Fruit fly (Drosophila melanogaster) whole organism, wandering third instar larva: ENCODE results near the gene CG14803.

ENCODE experiments used
- Dfd ChIP-seq: fragments of >200 bp; optimal IDR thresholded peaks from 2 replicates; lab custom pipeline; 2017; ENCODE audit warnings: missing biosample characterization, missing genetic modification characterization
- Hr78 ChIP-seq: fragments of >200 bp; optimal IDR thresholded peaks from 2 replicates; lab custom pipeline; 2017; ENCODE audit warnings: missing biosample characterization, missing genetic modification characterization
- br ChIP-seq: fragments of 200-800 bp; sonication (Bioruptor generic); optimal IDR thresholded peaks from 2 replicates; lab custom pipeline; 2016; ENCODE audit warnings: missing biosample characterization, missing genetic modification characterization
- lola ChIP-seq: fragments of >200 bp; optimal IDR thresholded peaks from 2 replicates; lab custom pipeline; 2017; ENCODE audit warnings: missing biosample characterization, missing genetic modification characterization
- pan ChIP-seq: fragments of >200 bp; optimal IDR thresholded peaks from 2 replicates; lab custom pipeline; 2017

dm6 chrX:1854070-1854469, 14.6 kb upstream of the CG14803 start:
- TF ChIP-seq Dfd (GFP tag; lab: Kevin White, UChicago) (no peak), pan (lab: Kevin White, UChicago) (no peak), Hr78 (no peak), br (GFP tag; lab: Kevin White, UChicago) (peak; percentile 40), lola (no peak)
